Worm (Caenorhabditis elegans): ENCODE measurements around the gene oac-31.

ce11 chrV:1527985-1528384, 13.7 kb downstream of the oac-31 start, which contains the start of gene str-236:
- no peak for TF ChIP-seq hlh-30 (tag; optimal IDR thresholded peaks at IDR 0.05; ENCODE audit: insufficient read depth)
- no peak for TF ChIP-seq fkh-10 (GFP tag; optimal IDR thresholded peaks at IDR 0.05)
- TF ChIP-seq nhr-11 (tag; optimal IDR thresholded peaks at IDR 0.05), result no peak
- no peak for TF ChIP-seq T23F11.4 (GFP tag; optimal IDR thresholded peaks at IDR 0.05)
- TF ChIP-seq pqm-1 (tag; optimal IDR thresholded peaks at IDR 0.05), result no peak

All from whole organism, late embryonic.